Worm (Caenorhabditis elegans): Measurements from ENCODE around the gene Y73C8B.3.

Gene Y73C8B.3

ce11 chrV:3163143-3163542 is 29.9 kb downstream of the Y73C8B.3 start:
- TF ChIP-seq ces-1 (GFP tag; optimal IDR thresholded peaks at IDR 0.05) (no peak), ham-2 (GFP tag; optimal IDR thresholded peaks at IDR 0.05) (no peak), blmp-1 (tag; optimal IDR thresholded peaks at IDR 0.05) (no peak), bed-3 (GFP tag; optimal IDR thresholded peaks at IDR 0.05) (no peak), lin-32 (GFP tag; optimal IDR thresholded peaks at IDR 0.05) (no peak), unc-39 (tag; optimal IDR thresholded peaks at IDR 0.05) (no peak), snpc-4 (tag; optimal IDR thresholded peaks at IDR 0.05) (no peak), nhr-28 (tag; optimal IDR thresholded peaks at IDR 0.05) (no peak), ceh-83 (GFP tag; optimal IDR thresholded peaks at IDR 0.05) (no peak), pha-4 (tag; optimal IDR thresholded peaks at IDR 0.05) (no peak), nhr-12 (tag; optimal IDR thresholded peaks at IDR 0.05) (no peak), M03D4.4 (tag; optimal IDR thresholded peaks at IDR 0.05) (no peak), lin-13 (tag; optimal IDR thresholded peaks at IDR 0.05) (no peak), hlh-1 (tag; optimal IDR thresholded peaks at IDR 0.05) (no peak), mep-1 (tag; optimal IDR thresholded peaks at IDR 0.05) (no peak)

- no peak for TF ChIP-seq zip-8 (tag; optimal IDR thresholded peaks at IDR 0.05)
- TF ChIP-seq unc-62 (GFP tag; optimal IDR thresholded peaks at IDR 0.05) = no peak
- TF ChIP-seq sem-2 (GFP tag; optimal IDR thresholded peaks at IDR 0.05) = no peak
- TF ChIP-seq nhr-76 (tag; optimal IDR thresholded peaks at IDR 0.05) = no peak
- TF ChIP-seq mep-1 (tag; optimal IDR thresholded peaks at IDR 0.05) = no peak
- TF ChIP-seq lin-32 (GFP tag; optimal IDR thresholded peaks at IDR 0.05) = no peak
- TF ChIP-seq ceh-83 (GFP tag; optimal IDR thresholded peaks at IDR 0.05) = no peak
Observed at ce11 chrV:3162299-3162698, 30.7 kb downstream of the Y73C8B.3 start.

DNA sequence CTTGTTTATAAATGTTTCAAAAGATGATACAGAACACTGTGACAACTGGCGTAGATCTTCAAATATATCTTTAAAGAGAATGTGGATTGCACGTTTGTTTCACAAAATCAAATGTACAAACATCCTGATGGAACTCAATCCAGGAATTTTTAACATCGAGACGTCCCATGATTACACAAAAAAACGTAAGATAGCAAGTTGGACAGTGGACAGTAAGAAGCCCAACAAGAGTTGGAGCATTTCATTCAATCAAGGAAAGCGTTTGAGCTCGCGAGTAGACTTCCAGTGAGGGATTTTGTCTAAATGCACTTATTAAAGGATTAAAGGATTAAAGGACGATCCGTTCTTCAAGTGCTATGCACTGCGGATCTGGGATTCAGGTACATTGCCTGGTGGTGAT is 33.8 kb downstream of the Y73C8B.3 start, which contains the start of gene C36C5.12:
Gene C36C5.12 (minus strand): TSS at position 101 of the 400 bp plus-strand sequence.
- TF ChIP-seq ham-2 (GFP tag; optimal IDR thresholded peaks at IDR 0.05) = no peak
- no peak for TF ChIP-seq blmp-1 (tag; optimal IDR thresholded peaks at IDR 0.05)
- TF ChIP-seq nhr-2 (tag; optimal IDR thresholded peaks at IDR 0.05) = no peak
- no peak for TF ChIP-seq cnd-1 (tag; optimal IDR thresholded peaks at IDR 0.05)
- no peak for TF ChIP-seq unc-39 (tag; optimal IDR thresholded peaks at IDR 0.05)
- no peak for TF ChIP-seq ztf-11 (tag; optimal IDR thresholded peaks at IDR 0.05)
- no peak for TF ChIP-seq unc-120 (tag; optimal IDR thresholded peaks at IDR 0.05; ENCODE audit: poor library complexity, severe bottlenecking)
- TF ChIP-seq flh-1 (GFP tag; optimal IDR thresholded peaks at IDR 0.05) = no peak
- TF ChIP-seq snpc-4 (tag; optimal IDR thresholded peaks at IDR 0.05) = no peak
- no peak for TF ChIP-seq lin-32 (GFP tag; optimal IDR thresholded peaks at IDR 0.05)
- no peak for TF ChIP-seq elt-3 (tag; optimal IDR thresholded peaks at IDR 0.05)
- no peak for TF ChIP-seq ceh-43 (GFP tag; optimal IDR thresholded peaks at IDR 0.05)

DNA sequence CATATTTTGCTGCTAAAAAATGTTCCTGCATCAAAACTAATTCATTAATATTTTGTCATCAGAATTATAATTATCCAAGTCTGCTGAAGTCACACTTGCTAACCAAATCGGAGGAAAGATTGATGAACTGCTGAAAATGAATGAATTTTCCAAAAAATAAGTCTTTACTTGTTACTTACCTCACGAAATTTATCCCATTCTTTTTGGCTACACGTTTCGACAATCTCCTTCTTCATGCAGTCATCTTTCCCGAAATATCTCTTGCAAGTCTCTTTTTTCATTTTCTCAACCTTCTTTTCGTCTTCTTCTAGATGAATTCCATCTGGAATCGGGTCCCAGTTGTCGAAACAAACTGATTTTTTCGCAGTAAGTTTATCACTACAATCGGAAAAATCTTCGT is 34.7 kb downstream of the Y73C8B.3 start:
- TF ChIP-seq nhr-76 (tag; optimal IDR thresholded peaks at IDR 0.05) (no peak), M03D4.4 (tag; optimal IDR thresholded peaks at IDR 0.05) (no peak), lin-13 (tag; optimal IDR thresholded peaks at IDR 0.05) (no peak), bed-3 (GFP tag; optimal IDR thresholded peaks at IDR 0.05) (no peak)

DNA sequence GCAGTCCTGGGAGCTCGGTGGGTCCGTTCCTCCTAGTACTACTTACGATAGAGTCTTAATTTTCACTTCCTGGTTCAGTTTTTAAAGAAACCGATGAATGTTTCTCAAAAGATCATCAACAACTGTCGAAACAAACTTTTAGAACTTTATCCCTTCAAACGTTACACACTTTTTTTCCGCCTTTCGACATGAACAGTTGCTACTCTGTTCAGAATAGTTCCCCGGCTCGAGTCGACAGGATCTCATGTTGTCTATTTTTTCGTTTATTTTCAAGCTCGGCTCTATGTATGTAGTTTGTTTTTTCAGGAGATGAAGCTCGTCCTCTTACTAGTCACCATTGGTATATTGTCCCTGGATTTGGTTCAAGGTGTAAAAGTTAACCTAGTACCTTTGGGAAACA is 36.3 kb downstream of the Y73C8B.3 start, which contains the start of gene exh-1:
Gene exh-1 (plus strand): TSS at position 301 of the 400 bp plus-strand sequence.
- TF ChIP-seq nhr-28 (tag; optimal IDR thresholded peaks at IDR 0.05) (no peak), mep-1 (tag; optimal IDR thresholded peaks at IDR 0.05) (no peak), ceh-43 (GFP tag; optimal IDR thresholded peaks at IDR 0.05) (no peak), tbx-8 (GFP tag; optimal IDR thresholded peaks at IDR 0.05) (no peak), lsy-2 (tag; optimal IDR thresholded peaks at IDR 0.05) (no peak), ceh-39 (tag; optimal IDR thresholded peaks at IDR 0.05) (no peak), unc-39 (tag; optimal IDR thresholded peaks at IDR 0.05) (no peak), sptf-1 (tag; optimal IDR thresholded peaks at IDR 0.05) (no peak), snpc-4 (tag; optimal IDR thresholded peaks at IDR 0.05) (no peak), cnd-1 (tag; optimal IDR thresholded peaks at IDR 0.05) (no peak), ceh-83 (GFP tag; optimal IDR thresholded peaks at IDR 0.05) (no peak), mab-5 (tag; optimal IDR thresholded peaks at IDR 0.05) (no peak), nhr-76 (tag; optimal IDR thresholded peaks at IDR 0.05) (no peak), mls-2 (tag; optimal IDR thresholded peaks at IDR 0.05) (no peak), nhr-12 (tag; optimal IDR thresholded peaks at IDR 0.05) (no peak), nhr-2 (tag; optimal IDR thresholded peaks at IDR 0.05) (no peak), unc-62 (GFP tag; optimal IDR thresholded peaks at IDR 0.05) (no peak), elt-3 (tag; optimal IDR thresholded peaks at IDR 0.05) (no peak), blmp-1 (tag; optimal IDR thresholded peaks at IDR 0.05) (no peak), lin-13 (tag; optimal IDR thresholded peaks at IDR 0.05) (no peak)
